Fruit fly (Drosophila melanogaster): ENCODE results near the gene CG34334.
A peak's percentile ranks its signal among the peaks of the same experiment; 100 is the strongest.

The CG34334 gene

DNA sequence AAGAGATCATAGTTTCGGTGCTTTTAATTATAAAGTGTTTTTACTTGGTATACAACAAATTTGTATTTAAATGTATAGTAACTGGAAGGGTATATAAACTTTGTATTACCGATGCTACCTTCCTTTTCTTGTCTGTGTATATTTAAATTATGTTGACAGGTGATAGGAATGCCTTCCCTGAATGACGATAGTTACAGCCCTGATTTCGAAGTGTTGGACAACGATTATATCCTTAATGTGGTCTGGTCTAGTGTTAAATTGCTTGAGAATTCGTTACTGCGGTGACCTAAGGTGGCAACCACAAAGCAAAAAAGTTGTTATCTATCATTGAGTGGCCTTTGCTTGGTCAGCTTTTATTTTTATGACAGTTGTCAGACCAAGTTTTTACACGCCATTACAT lies at the start of gene CG34334:
TSS of gene CG34334 (plus strand) at position 301 of the 400 bp plus-strand sequence.
- TF ChIP-seq CG14655 (GFP tag; optimal IDR thresholded peaks at IDR 0.05) (no peak), CG34367 (tag; optimal IDR thresholded peaks at IDR 0.05) (no peak), CG8301 (tag; optimal IDR thresholded peaks at IDR 0.05) (no peak), Pif1A (GFP tag; optimal IDR thresholded peaks at IDR 0.05) (no peak), CG32121 (GFP tag; IDR thresholded peaks at IDR 0.05) (no peak), CG15710 (tag; optimal IDR thresholded peaks at IDR 0.05) (no peak), Pif1B (GFP tag; optimal IDR thresholded peaks at IDR 0.05) (no peak), CG17806 (tag; optimal IDR thresholded peaks at IDR 0.05) (no peak), Ets98B (GFP tag; IDR thresholded peaks at IDR 0.05) (no peak), Snoo (tag; optimal IDR thresholded peaks at IDR 0.05) (no peak), CG8159 (tag; optimal IDR thresholded peaks at IDR 0.05) (no peak), gl (tag; optimal IDR thresholded peaks at IDR 0.05) (no peak)

DNA sequence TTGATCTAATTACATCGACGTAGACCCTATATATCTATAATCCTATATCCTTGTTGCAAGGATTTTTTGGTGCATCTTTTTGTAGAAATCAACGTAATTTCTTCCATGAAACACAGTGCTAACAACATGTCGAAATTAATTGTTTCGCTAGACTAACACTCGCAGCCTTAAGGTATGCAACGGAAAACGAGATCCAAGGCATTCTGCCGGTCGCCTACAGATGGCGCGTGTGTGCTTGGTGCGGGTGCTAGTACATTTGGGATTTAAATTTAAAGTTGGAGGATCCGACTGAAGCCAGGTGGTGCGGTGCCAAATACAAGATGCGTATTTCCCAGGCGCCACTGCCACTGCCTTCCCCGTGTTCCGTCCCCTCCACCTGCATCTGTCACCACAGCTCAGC lies 47.9 kb upstream of the CG34334 start:
- TF ChIP-seq gl (tag; optimal IDR thresholded peaks at IDR 0.05), result no peak
- TF ChIP-seq D1 (tag; optimal IDR thresholded peaks at IDR 0.05), result peak; percentile 3

- TF ChIP-seq CG17806 (tag; optimal IDR thresholded peaks at IDR 0.05), result no peak
- TF ChIP-seq EcR (GFP tag; optimal IDR thresholded peaks at IDR 0.05), result peak; percentile 6
Observed at dm6 chrX:22830509-22830908, 42.1 kb upstream of the CG34334 start.

- no peak for TF ChIP-seq D1 (tag; optimal IDR thresholded peaks at IDR 0.05)
Observed at dm6 chrX:22832099-22832498, 40.5 kb upstream of the CG34334 start, which contains the start of gene CG42346. TSS of gene CG42346 (plus strand) at chrX:22832399.

DNA sequence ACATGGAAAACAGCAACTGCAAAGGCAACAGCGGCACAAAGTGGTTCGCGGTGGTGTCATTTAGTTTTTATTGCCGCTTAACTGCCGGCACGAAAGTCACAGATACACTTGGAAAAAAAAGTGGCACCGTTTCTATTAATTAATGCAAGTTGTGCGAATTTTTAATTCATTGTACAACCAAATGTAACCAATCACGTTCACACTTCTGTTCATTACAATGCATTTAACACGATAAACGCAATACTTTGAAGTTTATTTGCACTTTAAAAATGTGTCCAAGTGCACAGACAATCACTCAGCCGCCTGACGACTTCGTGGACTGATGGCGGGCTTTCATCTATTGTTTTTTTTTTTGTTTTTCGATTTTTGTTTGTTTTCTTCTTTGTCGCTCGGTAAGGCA lies 39.1 kb upstream of the CG34334 start:
- TF ChIP-seq fd96Ca (GFP tag; IDR thresholded peaks at IDR 0.05) (peak; percentile 92), CG17806 (tag; optimal IDR thresholded peaks at IDR 0.05) (peak; percentile 65), Snoo (tag; optimal IDR thresholded peaks at IDR 0.05) (peak; percentile 41), CG14655 (GFP tag; optimal IDR thresholded peaks at IDR 0.05) (peak; percentile 83), CG12605 (GFP tag; IDR thresholded peaks at IDR 0.05) (peak; percentile 71), CG8301 (tag; optimal IDR thresholded peaks at IDR 0.05) (peak; percentile 83), Pif1B (GFP tag; optimal IDR thresholded peaks at IDR 0.05) (peak; percentile 78), gl (tag; optimal IDR thresholded peaks at IDR 0.05) (peak; percentile 11), CG13204 (GFP tag; optimal IDR thresholded peaks at IDR 0.05) (peak; percentile 63), CG34367 (tag; optimal IDR thresholded peaks at IDR 0.05) (peak; percentile 83), rn (GFP tag; IDR thresholded peaks at IDR 0.05) (peak; percentile 80), Ets98B (GFP tag; IDR thresholded peaks at IDR 0.05) (peak; percentile 89), CG4496 (GFP tag; IDR thresholded peaks at IDR 0.05) (peak; percentile 95), EcR (GFP tag; optimal IDR thresholded peaks at IDR 0.05) (no peak), CG32121 (GFP tag; IDR thresholded peaks at IDR 0.05) (peak; percentile 90), D1 (tag; optimal IDR thresholded peaks at IDR 0.05) (no peak), Pif1A (GFP tag; optimal IDR thresholded peaks at IDR 0.05) (peak; percentile 84), CG9948 (tag; optimal IDR thresholded peaks at IDR 0.05) (peak; percentile 82), CG15710 (tag; optimal IDR thresholded peaks at IDR 0.05) (peak; percentile 81), CG8159 (tag; optimal IDR thresholded peaks at IDR 0.05) (peak; percentile 68), CG10348 (GFP tag; IDR thresholded peaks at IDR 0.05) (peak; percentile 48; the same call in 1 of the 2 replicates)

- TF ChIP-seq rn (GFP tag; IDR thresholded peaks at IDR 0.05), result no peak
- no peak for TF ChIP-seq Ets98B (GFP tag; IDR thresholded peaks at IDR 0.05)
- TF ChIP-seq CG34367 (tag; optimal IDR thresholded peaks at IDR 0.05), result no peak
- no peak for TF ChIP-seq CG12605 (GFP tag; IDR thresholded peaks at IDR 0.05)
- no peak for TF ChIP-seq CG9948 (tag; optimal IDR thresholded peaks at IDR 0.05)
- TF ChIP-seq CG10348 (GFP tag; IDR thresholded peaks at IDR 0.05), result no peak
- TF ChIP-seq CG4496 (GFP tag; IDR thresholded peaks at IDR 0.05), result no peak
- no peak for TF ChIP-seq CG32121 (GFP tag; IDR thresholded peaks at IDR 0.05)
- no peak for TF ChIP-seq Pif1B (GFP tag; optimal IDR thresholded peaks at IDR 0.05)
- no peak for TF ChIP-seq CG8301 (tag; optimal IDR thresholded peaks at IDR 0.05)
- TF ChIP-seq Pif1A (GFP tag; optimal IDR thresholded peaks at IDR 0.05), result no peak
Observed at dm6 chrX:22836438-22836837, 36.2 kb upstream of the CG34334 start.

DNA sequence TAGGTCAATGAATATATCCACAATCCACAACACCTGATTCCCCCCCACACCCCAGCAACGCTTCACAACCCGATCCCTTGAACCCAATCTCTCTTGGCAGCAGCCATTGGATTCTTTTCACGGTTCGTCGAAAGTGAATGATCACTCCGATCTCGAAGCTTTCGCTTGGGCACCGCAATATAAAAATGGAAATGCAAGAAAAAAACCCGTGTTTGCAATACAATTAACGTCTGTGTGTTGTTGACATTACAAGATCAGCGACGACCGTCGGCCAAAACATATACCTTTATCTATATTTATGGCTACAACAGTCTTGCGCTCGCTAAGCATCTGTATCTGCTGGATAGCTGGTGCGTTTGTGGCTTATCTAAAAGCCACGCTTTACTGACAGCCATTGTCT lies 35.3 kb upstream of the CG34334 start:
- TF ChIP-seq CG4496 (GFP tag; IDR thresholded peaks at IDR 0.05), result no peak
- no peak for TF ChIP-seq CG12605 (GFP tag; IDR thresholded peaks at IDR 0.05)
- TF ChIP-seq Snoo (tag; optimal IDR thresholded peaks at IDR 0.05), result no peak
- no peak for TF ChIP-seq CG8301 (tag; optimal IDR thresholded peaks at IDR 0.05)
- TF ChIP-seq CG8159 (tag; optimal IDR thresholded peaks at IDR 0.05), result no peak
- TF ChIP-seq EcR (GFP tag; optimal IDR thresholded peaks at IDR 0.05), result peak; percentile 9
- peak; percentile 33 for TF ChIP-seq Pif1A (GFP tag; optimal IDR thresholded peaks at IDR 0.05)
- TF ChIP-seq gl (tag; optimal IDR thresholded peaks at IDR 0.05), result peak; percentile 4

dm6 chrX:22838405-22838804 lies 34.2 kb upstream of the CG34334 start:
- TF ChIP-seq CG10348 (GFP tag; IDR thresholded peaks at IDR 0.05) (no peak), Pif1A (GFP tag; optimal IDR thresholded peaks at IDR 0.05) (no peak), CG17806 (tag; optimal IDR thresholded peaks at IDR 0.05) (no peak)

Measured in whole organism, pupa.